Fruit fly (Drosophila melanogaster): ENCODE measurements around the gene dl.

dm6 chr2L:17425412-17425811, 24.8 kb downstream of the dl start:
- no peak for TF ChIP-seq CG8478 (optimal IDR thresholded peaks at IDR 0.05)
- no peak for TF ChIP-seq usp (GFP tag; optimal IDR thresholded peaks at IDR 0.05)
- no peak for TF ChIP-seq EcR (GFP tag; optimal IDR thresholded peaks at IDR 0.05)

All from whole organism.